Fruit fly (Drosophila melanogaster) whole organism, embryonic: ENCODE data around the gene rt.

Experiments
- CG10431 ChIP-seq: fragments of 200-800 bp; sonication (Bioruptor generic); optimal IDR thresholded peaks from 3 replicates; lab custom pipeline; 2018; ENCODE audit warnings: missing biosample characterization, mild to moderate bottlenecking, missing genetic modification characterization
- CG11247 ChIP-seq: fragments of 200-800 bp; sonication (Bioruptor generic); IDR thresholded peaks from 2 replicates; pipeline ENCODE4 v1.3.6; 2022; ENCODE audit warnings: missing biosample characterization, missing genetic modification characterization
- CG12219 ChIP-seq: fragments of 200-800 bp; sonication (Bioruptor generic); optimal IDR thresholded peaks from 3 replicates; lab custom pipeline; 2018; ENCODE audit warnings: missing biosample characterization, mild to moderate bottlenecking, missing genetic modification characterization
- CG12659 ChIP-seq: fragments of 200-800 bp; sonication (Bioruptor generic); optimal IDR thresholded peaks from 3 replicates; lab custom pipeline; 2017; ENCODE audit warnings: mild to moderate bottlenecking, missing biosample characterization, missing genetic modification reagents, missing genetic modification characterization
- CG13424 ChIP-seq: fragments of 200-800 bp; sonication (Bioruptor generic); optimal IDR thresholded peaks from 2 replicates; lab custom pipeline; 2019; ENCODE audit warnings: missing biosample characterization, mild to moderate bottlenecking, missing genetic modification characterization, moderate library complexity
- CG1529 ChIP-seq: fragments of 200-800 bp; sonication (Bioruptor generic); optimal IDR thresholded peaks from 3 replicates; lab custom pipeline; 2018; ENCODE audit warnings: missing biosample characterization, missing genetic modification characterization
- CG1602 ChIP-seq: fragments of 200-800 bp; sonication (Bioruptor generic); optimal IDR thresholded peaks from 3 replicates; lab custom pipeline; 2016; ENCODE audit warnings: missing biosample characterization, missing genetic modification characterization
- CG16779 ChIP-seq: fragments of 200-800 bp; sonication (Bioruptor generic); IDR thresholded peaks from 2 replicates; pipeline ENCODE4 v1.3.6; 2022; ENCODE audit warnings: missing biosample characterization, missing genetic modification characterization
- CG17385 ChIP-seq: fragments of 200-800 bp; sonication (Bioruptor generic); optimal IDR thresholded peaks from 3 replicates; lab custom pipeline; 2018; ENCODE audit warnings: missing biosample characterization, mild to moderate bottlenecking, missing genetic modification characterization
- CG18011 ChIP-seq: fragments of 200-800 bp; sonication (Bioruptor generic); optimal IDR thresholded peaks from 2 replicates; lab custom pipeline; 2017; ENCODE audit warnings: missing biosample characterization, missing genetic modification characterization, mild to moderate bottlenecking, moderate library complexity, missing genotype
- CG18262 ChIP-seq: fragments of 200-800 bp; optimal IDR thresholded peaks from 3 replicates; lab custom pipeline; 2019; ENCODE audit warnings: missing biosample characterization, mild to moderate bottlenecking, missing genetic modification characterization, moderate library complexity
- CG2120 ChIP-seq: fragments of 200-800 bp; sonication (Bioruptor generic); optimal IDR thresholded peaks from 3 replicates; lab custom pipeline; 2016; ENCODE audit warnings: missing biosample characterization, missing genetic modification characterization
- CG3065 ChIP-seq: fragments of 200-800 bp; sonication (Bioruptor generic); optimal IDR thresholded peaks from 2 replicates; lab custom pipeline; 2016; ENCODE audit warnings: missing biosample characterization, missing genetic modification characterization
- CG31388 ChIP-seq: fragments of 200-800 bp; sonication (Bioruptor generic); optimal IDR thresholded peaks from 2 replicates; lab custom pipeline; 2016; ENCODE audit warnings: missing biosample characterization, missing genetic modification characterization
- CG3847 ChIP-seq: fragments of 200-800 bp; sonication (Bioruptor generic); IDR thresholded peaks from 2 replicates; pipeline ENCODE4 v1.3.6; 2022; ENCODE audit warnings: missing biosample characterization, missing genetic modification characterization
- CG6654 ChIP-seq: fragments of 200-800 bp; sonication (Bioruptor generic); optimal IDR thresholded peaks from 2 replicates; lab custom pipeline; 2017; ENCODE audit warnings: missing biosample characterization, mild to moderate bottlenecking, missing genetic modification characterization
- CG7839 ChIP-seq: fragments of 200-800 bp; sonication (Bioruptor generic); optimal IDR thresholded peaks from 3 replicates; lab custom pipeline; 2018; ENCODE audit warnings: missing biosample characterization, mild to moderate bottlenecking, missing genetic modification characterization, moderate library complexity
- CG8290 ChIP-seq, 3 experiments: fragments of 200-800 bp; sonication (Bioruptor generic); optimal IDR thresholded peaks; 2 replicates each; lab custom pipeline; 2016 to 2019; ENCODE audit warnings: missing biosample characterization in 3 of 3, missing genetic modification characterization in 3 of 3, mild to moderate bottlenecking in 2 of 3, moderate library complexity in 1 of 3
- CG9797 ChIP-seq: fragments of 200-800 bp; sonication (Bioruptor generic); optimal IDR thresholded peaks from 3 replicates; lab custom pipeline; 2018; ENCODE audit warnings: missing biosample characterization, mild to moderate bottlenecking, missing genetic modification characterization
- D19B ChIP-seq: fragments of 200-800 bp; sonication (Bioruptor generic); optimal IDR thresholded peaks from 2 replicates; lab custom pipeline; 2017; ENCODE audit warnings: missing biosample characterization, mild to moderate bottlenecking, missing genetic modification characterization
- Dbx ChIP-seq: fragments of 200-800 bp; sonication (Bioruptor generic); IDR thresholded peaks from 3 replicates; pipeline ENCODE4 v1.3.6; 2022; ENCODE audit warnings: missing biosample characterization, missing genetic modification characterization
- Dll ChIP-seq: fragments of 200-800 bp; sonication (Bioruptor generic); IDR thresholded peaks from 4 replicates; pipeline ENCODE4 v1.3.6; 2022; ENCODE audit warnings: missing biosample characterization, missing genetic modification characterization; ENCODE audit not compliant: partially characterized antibody
- Dp ChIP-seq: fragments of 200-800 bp; sonication (Bioruptor generic); optimal IDR thresholded peaks from 2 replicates; lab custom pipeline; 2018; ENCODE audit warnings: missing biosample characterization, mild to moderate bottlenecking, missing genetic modification characterization, moderate library complexity
- E2f2 ChIP-seq: fragments of 200-800 bp; sonication (Bioruptor generic); IDR thresholded peaks from 2 replicates; pipeline ENCODE4 v1.3.6; 2022; ENCODE audit warnings: missing biosample characterization, missing genetic modification characterization
- Fer2 ChIP-seq: fragments of 200-800 bp; sonication (Bioruptor generic); optimal IDR thresholded peaks from 2 replicates; lab custom pipeline; 2018; ENCODE audit warnings: missing biosample characterization, mild to moderate bottlenecking, missing genetic modification characterization, moderate library complexity
- HmgZ ChIP-seq: fragments of 200-800 bp; sonication (Bioruptor generic); optimal IDR thresholded peaks from 2 replicates; lab custom pipeline; 2018; ENCODE audit warnings: missing biosample characterization, mild to moderate bottlenecking, missing genetic modification characterization
- Hmx ChIP-seq: fragments of 200-800 bp; sonication (Bioruptor generic); optimal IDR thresholded peaks from 2 replicates; lab custom pipeline; 2016; ENCODE audit warnings: missing biosample characterization, missing genetic modification characterization
- Hr78 ChIP-seq, 2 experiments: fragments of 200-800 bp in 1 of 2; fragments of >200 bp in 1 of 2; sonication (Bioruptor generic) in 1 of 2; optimal IDR thresholded peaks; 2 replicates each; lab custom pipeline; 2017 to 2019; ENCODE audit warnings: missing biosample characterization in 2 of 2, missing genetic modification characterization in 2 of 2, mild to moderate bottlenecking in 1 of 2, moderate library complexity in 1 of 2
- Lpt ChIP-seq: fragments of >200 bp; optimal IDR thresholded peaks from 2 replicates; lab custom pipeline; 2018; ENCODE audit warnings: missing biosample characterization, missing genetic modification characterization
- Nf-YA ChIP-seq: fragments of 200-800 bp; sonication (Bioruptor generic); IDR thresholded peaks from 2 replicates; pipeline ENCODE4 v1.3.6; 2022; ENCODE audit warnings: missing biosample characterization, missing genetic modification characterization
- Oaz ChIP-seq: fragments of 200-800 bp; sonication (Bioruptor generic); IDR thresholded peaks from 2 replicates; pipeline ENCODE4 v1.3.6; 2022; ENCODE audit warnings: missing biosample characterization, missing genetic modification characterization
- Side ChIP-seq: fragments of 200-800 bp; sonication (Bioruptor generic); optimal IDR thresholded peaks from 2 replicates; lab custom pipeline; 2016; ENCODE audit warnings: missing biosample characterization, missing genetic modification characterization
- Trl ChIP-seq, 3 experiments: fragments of >200 bp in 2 of 3; fragments of 200-800 bp in 1 of 3; sonication (Bioruptor generic) in 1 of 3; optimal IDR thresholded peaks; 2 replicates in 1 of 3; 3 replicates in 2 of 3; lab custom pipeline; 2016 to 2017; ENCODE audit warnings: missing biosample characterization in 1 of 3, missing genetic modification characterization in 1 of 3
- al ChIP-seq: fragments of 200-800 bp; sonication (Bioruptor generic); IDR thresholded peaks from 2 replicates; pipeline ENCODE4 v1.3.6; 2022; ENCODE audit warnings: missing biosample characterization, missing genetic modification characterization
- ash1 ChIP-seq: fragments of 200-800 bp; sonication (Bioruptor generic); optimal IDR thresholded peaks from 2 replicates; lab custom pipeline; 2018; ENCODE audit warnings: missing biosample characterization, mild to moderate bottlenecking, missing genetic modification characterization
- ems ChIP-seq: fragments of 200-800 bp; sonication (Bioruptor generic); optimal IDR thresholded peaks from 3 replicates; lab custom pipeline; 2016; ENCODE audit warnings: missing biosample characterization, missing genetic modification characterization
- en ChIP-seq: fragments of 200-800 bp; sonication (Bioruptor generic); optimal IDR thresholded peaks from 2 replicates; lab custom pipeline; 2016; ENCODE audit warnings: missing biosample characterization, missing genetic modification characterization
- ewg ChIP-seq: fragments of 200-800 bp; sonication (Bioruptor generic); optimal IDR thresholded peaks from 3 replicates; lab custom pipeline; 2017; ENCODE audit warnings: mild to moderate bottlenecking, missing biosample characterization, missing genetic modification reagents, missing genetic modification characterization
- lola ChIP-seq, 3 experiments: fragments of >200 bp in 2 of 3; fragments of 200-800 bp in 1 of 3; sonication (Bioruptor generic) in 1 of 3; optimal IDR thresholded peaks; 2 replicates each; lab custom pipeline; 2017 to 2019; ENCODE audit warnings: missing biosample characterization in 3 of 3, missing genetic modification characterization in 3 of 3, mild to moderate bottlenecking in 1 of 3, moderate library complexity in 1 of 3
- nerfin-1 ChIP-seq: fragments of 200-800 bp; sonication (Bioruptor generic); optimal IDR thresholded peaks from 3 replicates; lab custom pipeline; 2019; ENCODE audit warnings: missing biosample characterization, mild to moderate bottlenecking, missing genetic modification characterization, moderate library complexity
- nerfin-2 ChIP-seq: fragments of 200-800 bp; sonication (Bioruptor generic); IDR thresholded peaks from 2 replicates; pipeline ENCODE4 v1.3.6; 2022; ENCODE audit warnings: missing biosample characterization, missing genetic modification characterization; ENCODE audit not compliant: partially characterized antibody
- org-1 ChIP-seq: fragments of 200-800 bp; sonication (Bioruptor generic); optimal IDR thresholded peaks from 2 replicates; lab custom pipeline; 2017; ENCODE audit warnings: missing biosample characterization, missing genetic modification characterization
- peb ChIP-seq: fragments of 200-800 bp; sonication (Bioruptor generic); IDR thresholded peaks from 2 replicates; pipeline ENCODE4 v1.3.6; 2022; ENCODE audit warnings: missing biosample characterization, missing genetic modification characterization
- phol ChIP-seq: fragments of 200-800 bp; sonication (Bioruptor generic); optimal IDR thresholded peaks from 3 replicates; lab custom pipeline; 2018; ENCODE audit warnings: missing biosample characterization, mild to moderate bottlenecking, missing genetic modification characterization, moderate library complexity
- prd ChIP-seq, 3 experiments: fragments of >200 bp in 2 of 3; fragments of 200-800 bp in 1 of 3; sonication (Bioruptor generic) in 1 of 3; optimal IDR thresholded peaks in 2 of 3; IDR thresholded peaks in 1 of 3; 2 replicates in 2 of 3; 3 replicates in 1 of 3; pipeline versions ENCODE4 v1.3.6 to Lab custom; 2017 to 2022; ENCODE audit warnings: missing biosample characterization in 1 of 3, missing genetic modification characterization in 1 of 3
- pum ChIP-seq: fragments of 200-800 bp; sonication (Bioruptor generic); optimal IDR thresholded peaks from 2 replicates; lab custom pipeline; 2016; ENCODE audit warnings: missing biosample characterization, missing genetic modification characterization
- schlank ChIP-seq: fragments of 200-800 bp; sonication (Bioruptor generic); optimal IDR thresholded peaks from 2 replicates; lab custom pipeline; 2018; ENCODE audit warnings: missing biosample characterization, mild to moderate bottlenecking, missing genetic modification characterization
- sens ChIP-seq: fragments of 200-800 bp; sonication (Bioruptor generic); peaks from one replicate; lab custom pipeline; 2016; ENCODE audit warnings: missing biosample characterization, missing genetic modification characterization
- zfh2 ChIP-seq: fragments of 200-800 bp; sonication (Bioruptor generic); optimal IDR thresholded peaks from 2 replicates; lab custom pipeline; 2016; ENCODE audit warnings: missing biosample characterization, missing genetic modification characterization

rt gene

dm6 chr3L:11631092-11631491, 43.5 kb upstream of the rt start, which contains the start of gene CG32091 (continued):
- TF ChIP-seq CG6654 (no peak), Side (GFP tag; lab: Kevin White, UChicago) (no peak), Lpt (GFP tag; lab: Kevin White, UChicago) (no peak), CG31388 (no peak), CG1529 (GFP tag; lab: Kevin White, UChicago) (no peak)

dm6 chr3L:11630684-11631083, 43.1 kb upstream of the rt start:
- TF ChIP-seq en (no peak), Nf-YA (GFP tag; lab: Robert Waterston, UW) (no peak), CG3065 (GFP tag; lab: Kevin White, UChicago) (no peak), D19B (GFP tag; lab: Kevin White, UChicago) (no peak), pum (GFP tag; lab: Kevin White, UChicago) (no peak), CG10431 (GFP tag; lab: Kevin White, UChicago) (no peak), CG7839 (no peak), al (no peak), nerfin-2 (no peak), Dp (GFP tag; lab: Kevin White, UChicago) (peak; percentile 93), CG8290 (GFP tag; optimal IDR thresholded peaks at IDR 0.05; lab: Kevin White, UChicago) (no peak), CG8290 (tag; optimal IDR thresholded peaks at IDR 0.05; lab: Kevin White, UChicago) (no peak), Dbx (GFP tag; lab: Robert Waterston, UW) (no peak), CG17385 (GFP tag; lab: Kevin White, UChicago) (no peak), CG13424 (tag; lab: Kevin White, UChicago) (no peak), schlank (tag; lab: Kevin White, UChicago) (no peak), CG2120 (GFP tag; lab: Kevin White, UChicago) (no peak), Fer2 (tag; lab: Kevin White, UChicago) (no peak), phol (tag; lab: Kevin White, UChicago) (no peak), ems (no peak), org-1 (GFP tag; lab: Kevin White, UChicago) (no peak), CG12219 (GFP tag; lab: Kevin White, UChicago) (no peak), CG1602 (GFP tag; lab: Kevin White, UChicago) (no peak), CG11247 (GFP tag; lab: Robert Waterston, UW) (no peak), prd (optimal IDR thresholded peaks at IDR 0.05; lab: Kevin White, UChicago) (no peak), prd (GFP tag; IDR thresholded peaks at IDR 0.05; lab: Robert Waterston, UW) (no peak), E2f2 (GFP tag; lab: Robert Waterston, UW) (peak; percentile 93), sens (GFP tag; lab: Kevin White, UChicago) (peak; percentile 32), zfh2 (GFP tag; lab: Kevin White, UChicago) (no peak), CG18262 (tag; lab: Kevin White, UChicago) (no peak), Hmx (GFP tag; lab: Kevin White, UChicago) (no peak), CG9797 (GFP tag; lab: Kevin White, UChicago) (peak; percentile 23), ash1 (GFP tag; lab: Kevin White, UChicago) (no peak), ewg (no peak), Oaz (GFP tag; lab: Robert Waterston, UW) (no peak), peb (GFP tag; lab: Robert Waterston, UW) (no peak), nerfin-1 (tag; lab: Kevin White, UChicago) (no peak), Hr78 (GFP tag; optimal IDR thresholded peaks at IDR 0.05; lab: Kevin White, UChicago) (no peak), lola (GFP tag; optimal IDR thresholded peaks at IDR 0.05; lab: Kevin White, UChicago) (no peak), CG3847 (GFP tag; lab: Robert Waterston, UW) (no peak), CG18011 (GFP tag; lab: Kevin White, UChicago) (no peak), Dll (GFP tag; lab: Robert Waterston, UW) (peak; percentile 32; the same call in 1 of the 4 replicates), HmgZ (tag; lab: Kevin White, UChicago) (no peak), CG12659 (no peak), CG16779 (GFP tag; lab: Robert Waterston, UW) (no peak), Trl (optimal IDR thresholded peaks at IDR 0.05; lab: Kevin White, UChicago) (no peak), Trl (GFP tag; optimal IDR thresholded peaks at IDR 0.05; lab: Kevin White, UChicago) (no peak)
